Fruit fly (Drosophila melanogaster): ENCODE results near the gene Arglu1.

The Arglu1 gene

DNA sequence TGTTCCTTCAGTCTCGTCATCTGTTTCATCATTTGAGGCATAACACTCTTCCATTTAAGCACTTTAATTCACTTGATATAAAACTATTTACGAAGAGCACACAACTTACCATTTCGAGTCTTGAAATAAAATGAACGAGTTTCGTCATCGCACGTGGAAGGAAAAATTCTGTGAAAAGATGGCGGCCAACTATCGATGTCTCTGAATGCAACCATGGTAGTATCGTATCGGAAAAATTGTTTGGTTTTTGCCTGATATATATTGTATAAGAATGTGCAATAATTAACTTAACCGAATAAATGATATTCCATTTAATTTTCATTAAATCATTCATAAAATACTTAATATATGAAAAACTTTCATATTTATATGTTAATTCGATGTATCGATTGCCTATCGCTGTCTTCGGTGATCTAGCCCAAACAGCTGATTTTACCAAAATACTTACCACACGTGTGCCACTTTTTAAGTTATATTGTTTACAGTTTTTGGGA is 43.0 kb downstream of the Arglu1 start, which contains the start of gene Bka (continued):
- TF ChIP-seq jumu (GFP tag; optimal IDR thresholded peaks at IDR 0.05) (no peak), NC2α (GFP tag; optimal IDR thresholded peaks at IDR 0.05) (no peak), gro (GFP tag; optimal IDR thresholded peaks at IDR 0.05) (no peak), Vsx1 (GFP tag; optimal IDR thresholded peaks at IDR 0.05) (peak; percentile 72), fd96Cb (tag; optimal IDR thresholded peaks at IDR 0.05) (no peak), Stat92E (GFP tag; optimal IDR thresholded peaks at IDR 0.05) (peak in 1 of 3 experiments; percentile 78), CG18011 (GFP tag; optimal IDR thresholded peaks at IDR 0.05) (peak; percentile 22), CG6791 (GFP tag; IDR thresholded peaks at IDR 0.05; ENCODE audit: partially characterized antibody) (peak; percentile 93), phol (tag; optimal IDR thresholded peaks at IDR 0.05) (peak; percentile 100), CG11398 (GFP tag; optimal IDR thresholded peaks at IDR 0.05) (no peak), grau (tag; optimal IDR thresholded peaks at IDR 0.05) (peak; percentile 73), CG10267 (tag; optimal IDR thresholded peaks at IDR 0.05) (peak; percentile 82), tio (GFP tag; optimal IDR thresholded peaks at IDR 0.05) (no peak), CG33213 (GFP tag; optimal IDR thresholded peaks at IDR 0.05) (peak; percentile 20), Nf-YA (GFP tag; IDR thresholded peaks at IDR 0.05) (no peak), gce (GFP tag; IDR thresholded peaks at IDR 0.05) (no peak), CG14050 (GFP tag; IDR thresholded peaks at IDR 0.05) (no peak), Fer2 (tag; optimal IDR thresholded peaks at IDR 0.05) (no peak), usp (GFP tag; optimal IDR thresholded peaks at IDR 0.05) (no peak), psq (GFP tag; optimal IDR thresholded peaks at IDR 0.05) (no peak), Bteb2 (GFP tag; optimal IDR thresholded peaks at IDR 0.05) (no peak), unpg (GFP tag; optimal IDR thresholded peaks at IDR 0.05) (peak; percentile 54), CG3847 (GFP tag; IDR thresholded peaks at IDR 0.05) (no peak; the same call in 1 of the 2 replicates), dmrt99B (tag; optimal IDR thresholded peaks at IDR 0.05) (no peak), Dek (tag; optimal IDR thresholded peaks at IDR 0.05) (peak; percentile 39), CG31365 (tag; optimal IDR thresholded peaks at IDR 0.05) (no peak), CG7372 (GFP tag; IDR thresholded peaks at IDR 0.05) (no peak), CG17359 (tag; optimal IDR thresholded peaks at IDR 0.05) (peak; percentile 37), peb (GFP tag; IDR thresholded peaks at IDR 0.05) (no peak), E2f2 (GFP tag; IDR thresholded peaks at IDR 0.05) (peak; percentile 79), CG34422 (GFP tag; IDR thresholded peaks at IDR 0.05) (peak; percentile 55; the same call in 1 of the 3 replicates), CG8944 (GFP tag; optimal IDR thresholded peaks at IDR 0.05) (no peak), Nf-YC (tag; optimal IDR thresholded peaks at IDR 0.05) (peak; percentile 63), CG15601 (tag; optimal IDR thresholded peaks at IDR 0.05) (peak; percentile 76), Awh (GFP tag; IDR thresholded peaks at IDR 0.05) (no peak), CG4854 (GFP tag; optimal IDR thresholded peaks at IDR 0.05) (peak; percentile 29), HLH54F (GFP tag; optimal IDR thresholded peaks at IDR 0.05) (no peak), Sox100B (GFP tag; optimal IDR thresholded peaks at IDR 0.05) (peak; percentile 69), Eip74EF (GFP tag; optimal IDR thresholded peaks at IDR 0.05) (peak in 1 of 2 experiments; percentile 65), unc-4 (GFP tag; IDR thresholded peaks at IDR 0.05; ENCODE audit: partially characterized antibody) (peak; percentile 99), fd3F (GFP tag; optimal IDR thresholded peaks at IDR 0.05) (peak; percentile 21), scrt (GFP tag; optimal IDR thresholded peaks at IDR 0.05) (peak; percentile 50), Pdp1 (GFP tag; optimal IDR thresholded peaks at IDR 0.05) (peak in 1 of 2 experiments; percentile 81), CG4328 (GFP tag; optimal IDR thresholded peaks at IDR 0.05) (peak; percentile 40), Hr3 (GFP tag; optimal IDR thresholded peaks at IDR 0.05) (no peak), Side (GFP tag; optimal IDR thresholded peaks at IDR 0.05) (no peak), danr (GFP tag; IDR thresholded peaks at IDR 0.05) (no peak), B-H1 (GFP tag; IDR thresholded peaks at IDR 0.05) (no peak), CG15073 (GFP tag; optimal IDR thresholded peaks at IDR 0.05) (no peak), Bdp1 (GFP tag; optimal IDR thresholded peaks at IDR 0.05) (no peak)
